Worm (Caenorhabditis elegans) whole organism, young adult: ENCODE measurements around the gene math-18.

ENCODE experiments used
- B0035.1 ChIP-seq: sonication (generic microtip); optimal IDR thresholded peaks from 2 replicates; lab custom pipeline; 2016; ENCODE audit warnings: missing genetic modification characterization, mild to moderate bottlenecking, missing compliant biosample characterization, missing genotype, missing genetic modification reagents
- B0261.1 ChIP-seq: sonication (generic microtip); optimal IDR thresholded peaks from 2 replicates; lab custom pipeline; 2016; ENCODE audit warnings: mild to moderate bottlenecking, missing genetic modification characterization, moderate library complexity, missing compliant biosample characterization
- C17E4.6 ChIP-seq: fragments of 200-800 bp; sonication (Bioruptor generic); IDR thresholded peaks from 2 replicates; pipeline ENCODE4 v1.3.6; 2022; ENCODE audit warnings: missing genetic modification reagents, missing genetic modification characterization, missing compliant biosample characterization
- F10E7.11 ChIP-seq: sonication (generic microtip); optimal IDR thresholded peaks from 2 replicates; lab custom pipeline; 2017; ENCODE audit warnings: mild to moderate bottlenecking, missing genetic modification characterization, moderate library complexity, missing compliant biosample characterization
- F57A8.1 ChIP-seq: fragments of 200-800 bp; sonication (Bioruptor generic); optimal IDR thresholded peaks from 2 replicates; lab custom pipeline; 2018; ENCODE audit warnings: mild to moderate bottlenecking, missing genetic modification characterization, moderate library complexity, missing compliant biosample characterization
- Y56A3A.18 ChIP-seq: fragments of 200-800 bp; sonication (Bioruptor generic); IDR thresholded peaks from 2 replicates; pipeline ENCODE4 v1.3.6; 2022; ENCODE audit warnings: missing genetic modification reagents, missing genetic modification characterization, missing compliant biosample characterization
- Y67H2A.10 ChIP-seq: fragments of 200-800 bp; sonication (Bioruptor generic); conservative IDR thresholded peaks from 2 replicates; pipeline ENCODE4 v1.3.6; 2022; ENCODE audit warnings: missing genetic modification reagents, missing genetic modification characterization, missing compliant biosample characterization
- Y79H2A.3 ChIP-seq: fragments of 200-800 bp; sonication (Bioruptor generic); conservative IDR thresholded peaks from 2 replicates; pipeline ENCODE4 v1.3.6; 2022; ENCODE audit warnings: missing genetic modification reagents, missing genetic modification characterization, missing compliant biosample characterization
- aptf-2 ChIP-seq: fragments of 200-800 bp; sonication (Bioruptor generic); conservative IDR thresholded peaks from 2 replicates; pipeline ENCODE4 v1.3.6; 2022; ENCODE audit warnings: missing genetic modification reagents, missing genetic modification characterization, missing compliant biosample characterization
- attf-6 ChIP-seq: fragments of 200-800 bp; sonication (Bioruptor generic); IDR thresholded peaks from 2 replicates; pipeline ENCODE4 v1.3.6; 2022; ENCODE audit warnings: missing genetic modification reagents, missing genetic modification characterization, missing compliant biosample characterization
- ceh-100 ChIP-seq: fragments of 200-800 bp; sonication (Bioruptor generic); IDR thresholded peaks from 2 replicates; pipeline ENCODE4 v1.3.6; 2022; ENCODE audit warnings: missing genetic modification reagents, missing genetic modification characterization, missing compliant biosample characterization
- ceh-27 ChIP-seq: fragments of 200-800 bp; sonication (Bioruptor generic); optimal IDR thresholded peaks from 2 replicates; lab custom pipeline; 2018; ENCODE audit warnings: mild to moderate bottlenecking, missing genetic modification characterization, moderate library complexity, missing compliant biosample characterization
- ceh-40 ChIP-seq: fragments of 200-800 bp; sonication (Bioruptor generic); IDR thresholded peaks from 2 replicates; pipeline ENCODE4 v1.3.6; 2022; ENCODE audit warnings: missing genetic modification characterization, missing compliant biosample characterization
- ceh-58 ChIP-seq: fragments of 200-800 bp; sonication (Bioruptor generic); IDR thresholded peaks from 2 replicates; pipeline ENCODE4 v1.3.6; 2022; ENCODE audit warnings: missing genetic modification characterization, missing compliant biosample characterization
- ceh-91 ChIP-seq: fragments of 200-800 bp; sonication (Bioruptor generic); IDR thresholded peaks from 2 replicates; pipeline ENCODE4 v1.3.6; 2022; ENCODE audit warnings: missing genetic modification reagents, missing genetic modification characterization, missing compliant biosample characterization
- dox-1 ChIP-seq: fragments of 200-800 bp; sonication (Bioruptor generic); IDR thresholded peaks from 2 replicates; pipeline ENCODE4 v1.3.6; 2022; ENCODE audit warnings: missing genetic modification reagents, missing genetic modification characterization, missing compliant biosample characterization
- egl-18 ChIP-seq: fragments of 200-800 bp; sonication (Bioruptor generic); IDR thresholded peaks from 2 replicates; pipeline ENCODE4 v1.3.6; 2022; ENCODE audit warnings: missing genetic modification reagents, missing genetic modification characterization, missing compliant biosample characterization
- ekl-4 ChIP-seq: fragments of 200-800 bp; sonication (Bioruptor generic); IDR thresholded peaks from 2 replicates; pipeline ENCODE4 v1.3.6; 2022; ENCODE audit warnings: missing genetic modification reagents, missing genetic modification characterization, missing compliant biosample characterization
- gei-17 ChIP-seq: fragments of 200-800 bp; sonication (Bioruptor generic); optimal IDR thresholded peaks from 2 replicates; lab custom pipeline; 2018; ENCODE audit warnings: mild to moderate bottlenecking, missing genetic modification characterization, missing compliant biosample characterization
- him-1 ChIP-seq: sonication (generic microtip); optimal IDR thresholded peaks from 2 replicates; lab custom pipeline; 2016; ENCODE audit warnings: missing genotype, missing genetic modification reagents, missing genetic modification characterization, missing compliant biosample characterization
- lir-1 ChIP-seq: fragments of 200-800 bp; sonication (Bioruptor generic); conservative IDR thresholded peaks from 2 replicates; pipeline ENCODE4 v1.3.6; 2022; ENCODE audit warnings: missing genetic modification reagents, missing genetic modification characterization, missing compliant biosample characterization
- nhr-120 ChIP-seq: fragments of 200-800 bp; sonication (Bioruptor generic); IDR thresholded peaks from 2 replicates; pipeline ENCODE4 v1.3.6; 2022; ENCODE audit warnings: missing genetic modification characterization, missing compliant biosample characterization
- nhr-179 ChIP-seq: sonication (generic microtip); optimal IDR thresholded peaks from 2 replicates; lab custom pipeline; 2016; ENCODE audit warnings: mild to moderate bottlenecking, missing genetic modification characterization, missing compliant biosample characterization
- nhr-80 ChIP-seq: sonication (generic microtip); optimal IDR thresholded peaks from 2 replicates; lab custom pipeline; 2016; ENCODE audit warnings: missing genetic modification characterization, missing compliant biosample characterization
- rcor-1 ChIP-seq: fragments of 200-800 bp; sonication (Bioruptor generic); IDR thresholded peaks from 2 replicates; pipeline ENCODE4 v1.3.6; 2022; ENCODE audit warnings: missing genetic modification reagents, missing genetic modification characterization, missing compliant biosample characterization
- sdz-38 ChIP-seq: sonication (generic microtip); optimal IDR thresholded peaks from 2 replicates; lab custom pipeline; 2016; ENCODE audit warnings: missing genotype, missing genetic modification characterization, missing compliant biosample characterization
- snpc-3.4 ChIP-seq: sonication (generic microtip); optimal IDR thresholded peaks from 2 replicates; lab custom pipeline; 2017; ENCODE audit warnings: missing genetic modification characterization, mild to moderate bottlenecking, missing compliant biosample characterization, antibody characterized with exemption, moderate library complexity, missing genotype, missing genetic modification reagents
- snpc-4 ChIP-seq, 5 experiments: fragments of 150-350 bp in 1 of 5; sonication (generic microtip) in 4 of 5; optimal IDR thresholded peaks; 2 replicates each; lab custom pipeline; 2014 to 2018; ENCODE audit warnings: missing genetic modification characterization in 5 of 5, missing biosample characterization in 3 of 5, antibody characterized with exemption in 2 of 5, mild to moderate bottlenecking in 2 of 5, missing compliant biosample characterization in 2 of 5, missing genotype in 2 of 5, moderate library complexity in 2 of 5, missing genetic modification reagents in 1 of 5
- somi-1 ChIP-seq: fragments of 200-800 bp; sonication (Bioruptor generic); optimal IDR thresholded peaks from 2 replicates; lab custom pipeline; 2018; ENCODE audit warnings: mild to moderate bottlenecking, missing genetic modification characterization, missing compliant biosample characterization
- tbx-9 ChIP-seq: sonication (generic microtip); optimal IDR thresholded peaks from 2 replicates; lab custom pipeline; 2016; ENCODE audit warnings: borderline replicate concordance, missing genetic modification characterization, inconsistent platforms, missing compliant biosample characterization
- tlf-1 ChIP-seq: fragments of 200-800 bp; sonication (Bioruptor generic); optimal IDR thresholded peaks from 2 replicates; lab custom pipeline; 2018; ENCODE audit warnings: mild to moderate bottlenecking, missing genetic modification characterization, missing compliant biosample characterization
- unc-62 ChIP-seq: fragments of 150-350 bp; optimal IDR thresholded peaks from 2 replicates; lab custom pipeline; 2014; ENCODE audit warnings: missing biosample characterization, missing genetic modification reagents, missing genetic modification characterization
- xnd-1 ChIP-seq: sonication (generic microtip); optimal IDR thresholded peaks from 2 replicates; lab custom pipeline; 2016; ENCODE audit warnings: missing genotype, missing genetic modification reagents, missing genetic modification characterization, missing compliant biosample characterization
- ztf-18 ChIP-seq: sonication (generic microtip); optimal IDR thresholded peaks from 2 replicates; lab custom pipeline; 2016; ENCODE audit warnings: missing genotype, mild to moderate bottlenecking, missing genetic modification characterization, missing compliant biosample characterization
- ztf-22 ChIP-seq: fragments of 200-800 bp; sonication (Bioruptor generic); optimal IDR thresholded peaks from 2 replicates; lab custom pipeline; 2018; ENCODE audit warnings: mild to moderate bottlenecking, missing genetic modification characterization, moderate library complexity, missing compliant biosample characterization

The math-18 gene

DNA sequence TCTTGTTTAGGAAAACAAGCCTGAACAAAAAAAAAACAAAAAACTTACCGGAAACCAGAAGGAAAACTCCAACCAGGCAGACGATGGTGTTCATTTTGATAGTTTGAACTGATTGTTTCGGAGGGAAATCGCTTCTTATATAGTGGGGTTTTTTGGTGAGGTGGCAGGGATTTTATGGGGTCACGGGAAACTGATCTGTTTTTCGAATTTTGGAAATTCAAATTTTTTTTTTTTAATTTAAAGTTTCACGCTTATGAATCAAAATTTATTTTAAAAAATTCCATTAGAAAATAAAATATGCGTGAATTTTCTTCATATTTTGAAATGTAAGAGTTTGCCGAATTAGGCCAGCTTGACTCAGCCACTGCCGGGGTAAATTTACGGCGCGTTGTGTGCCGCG, 21.6 kb downstream of the math-18 start, which contains the start of gene C33C12.7:
Gene C33C12.7, minus strand, starts transcription at position 101 of the 400 bp plus-strand sequence.
- no peak for TF ChIP-seq Y56A3A.18 (GFP tag; lab: Robert Waterston, UW)
- TF ChIP-seq nhr-120: no peak
- no peak for TF ChIP-seq ztf-18 (tag; lab: Kevin White, UChicago)
- no peak for TF ChIP-seq tbx-9 (tag; lab: Kevin White, UChicago)
- no peak for TF ChIP-seq unc-62 (GFP tag; lab: Kevin White, UChicago)
- TF ChIP-seq, all 124 proteins: peak for 0

DNA sequence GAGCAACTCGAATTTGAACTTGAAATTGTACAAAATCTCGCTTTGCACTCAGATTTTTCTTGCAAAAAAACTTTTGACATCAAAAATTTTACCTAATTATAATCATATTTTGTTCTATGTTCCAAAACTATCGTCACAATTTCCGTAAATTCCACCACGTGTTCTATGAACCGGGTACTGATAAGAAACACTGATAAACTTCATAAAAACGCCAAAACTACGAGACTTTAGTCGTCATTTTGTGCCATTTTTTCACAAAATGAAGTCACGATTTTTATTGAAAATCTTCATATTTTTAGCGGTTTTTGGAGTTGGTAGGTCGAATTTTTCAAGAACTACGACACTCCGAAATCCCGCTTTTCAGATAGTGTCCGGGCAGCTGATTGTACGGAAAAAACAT, 22.9 kb downstream of the math-18 start, which contains the start of gene gba-1:
Gene gba-1, plus strand, starts transcription at position 54 of the 400 bp plus-strand sequence.
- no peak for TF ChIP-seq ceh-40 (GFP tag; lab: Robert Waterston, UW)
- peak; percentile 38 for TF ChIP-seq nhr-80 (tag; lab: Kevin White, UChicago)

DNA sequence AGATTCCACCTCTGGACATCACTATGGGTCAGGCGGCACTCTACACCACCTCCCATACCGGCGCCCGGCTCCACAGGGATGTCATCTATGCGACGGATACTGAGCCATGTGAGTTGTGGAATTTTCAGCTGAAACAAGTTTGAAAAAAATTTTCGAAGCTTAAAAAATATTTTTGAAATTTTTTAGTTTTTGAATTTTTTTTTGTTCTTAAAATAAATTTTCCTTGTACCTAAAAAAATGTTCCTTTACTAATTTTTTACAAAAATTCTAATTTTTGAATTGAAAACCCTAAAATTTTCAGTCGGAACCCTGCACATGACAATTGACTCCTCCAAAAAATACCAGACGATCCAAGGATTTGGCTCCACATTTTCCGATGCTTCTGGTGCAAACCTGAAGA, 23.9 kb downstream of the math-18 start:
- TF ChIP-seq Y79H2A.3 (GFP tag; lab: Robert Waterston, UW) (no peak), lir-1 (no peak), attf-6 (no peak), F57A8.1 (GFP tag; lab: Kevin White, UChicago) (no peak), xnd-1 (tag; lab: Kevin White, UChicago) (no peak), somi-1 (GFP tag; lab: Kevin White, UChicago) (no peak), B0035.1 (tag; lab: Kevin White, UChicago) (no peak), nhr-179 (no peak), gei-17 (GFP tag; lab: Kevin White, UChicago) (no peak), Y67H2A.10 (GFP tag; lab: Robert Waterston, UW) (no peak), rcor-1 (GFP tag; lab: Robert Waterston, UW) (no peak), ztf-22 (no peak), ceh-58 (GFP tag; lab: Robert Waterston, UW) (no peak), ceh-100 (GFP tag; lab: Robert Waterston, UW) (no peak), tlf-1 (GFP tag; lab: Kevin White, UChicago) (no peak)

DNA sequence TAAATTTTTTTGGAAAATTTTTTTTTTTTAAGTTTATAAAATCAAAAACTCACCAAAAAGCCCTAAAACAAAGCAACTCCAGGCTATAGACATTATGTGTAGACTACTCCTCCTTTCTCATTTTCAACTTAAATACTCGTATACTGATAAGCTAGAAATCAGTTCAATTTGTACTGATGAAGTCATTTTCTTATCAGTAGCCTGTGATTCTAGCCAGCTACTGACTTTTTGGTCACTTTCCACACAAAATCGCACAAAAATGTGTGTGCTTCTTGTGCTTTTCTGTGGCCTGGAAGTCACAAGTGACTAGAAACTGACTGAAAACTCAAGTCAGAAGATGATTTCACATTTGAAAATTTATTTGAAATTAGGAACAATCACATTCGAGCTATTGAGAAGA, 32.5 kb downstream of the math-18 start, which contains the start of gene gba-2:
Gene gba-2, minus strand, starts transcription at position 106 of the 400 bp plus-strand sequence.
- TF ChIP-seq ceh-27 (no peak), nhr-80 (tag; lab: Kevin White, UChicago) (peak; percentile 50), him-1 (tag; lab: Kevin White, UChicago) (no peak)

DNA sequence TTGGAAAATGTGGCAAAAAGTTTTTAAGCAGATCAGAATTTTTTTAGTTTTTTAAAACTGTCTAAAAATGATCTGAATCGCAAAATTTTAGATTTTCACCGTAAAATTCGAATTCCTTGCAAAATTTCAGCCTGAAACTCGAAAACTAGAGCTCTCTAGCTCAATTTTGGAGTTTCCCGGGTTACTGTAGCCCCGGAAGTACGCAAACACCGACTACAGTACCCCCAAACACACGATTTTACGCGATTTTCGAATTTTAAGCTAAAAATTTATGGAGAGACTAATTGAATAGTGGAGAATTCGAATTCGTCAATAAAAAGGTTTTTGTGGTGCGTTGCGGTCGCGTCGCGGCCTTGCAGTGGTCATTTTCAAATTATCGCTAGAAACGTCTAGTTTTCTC, 32.9 kb downstream of the math-18 start:
- TF ChIP-seq ekl-4: no peak
- no peak for TF ChIP-seq C17E4.6
- TF ChIP-seq dox-1 (GFP tag; lab: Robert Waterston, UW): no peak
- TF ChIP-seq egl-18: no peak
- TF ChIP-seq snpc-3.4: no peak
- TF ChIP-seq B0261.1 (tag; lab: Kevin White, UChicago): no peak
- no peak for TF ChIP-seq ceh-91 (GFP tag; lab: Robert Waterston, UW)
- TF ChIP-seq F10E7.11 (tag; lab: Kevin White, UChicago): no peak
- no peak for TF ChIP-seq snpc-4 (GFP tag; optimal IDR thresholded peaks at IDR 0.05; lab: Kevin White, UChicago)
- TF ChIP-seq snpc-4 (tag; optimal IDR thresholded peaks at IDR 0.05; lab: Kevin White, UChicago): no peak
- no peak for TF ChIP-seq aptf-2 (GFP tag; lab: Robert Waterston, UW)
- TF ChIP-seq sdz-38 (tag; lab: Kevin White, UChicago): no peak
